Worm (Caenorhabditis elegans): ENCODE results near the gene gpx-3.

gpx-3 gene

DNA sequence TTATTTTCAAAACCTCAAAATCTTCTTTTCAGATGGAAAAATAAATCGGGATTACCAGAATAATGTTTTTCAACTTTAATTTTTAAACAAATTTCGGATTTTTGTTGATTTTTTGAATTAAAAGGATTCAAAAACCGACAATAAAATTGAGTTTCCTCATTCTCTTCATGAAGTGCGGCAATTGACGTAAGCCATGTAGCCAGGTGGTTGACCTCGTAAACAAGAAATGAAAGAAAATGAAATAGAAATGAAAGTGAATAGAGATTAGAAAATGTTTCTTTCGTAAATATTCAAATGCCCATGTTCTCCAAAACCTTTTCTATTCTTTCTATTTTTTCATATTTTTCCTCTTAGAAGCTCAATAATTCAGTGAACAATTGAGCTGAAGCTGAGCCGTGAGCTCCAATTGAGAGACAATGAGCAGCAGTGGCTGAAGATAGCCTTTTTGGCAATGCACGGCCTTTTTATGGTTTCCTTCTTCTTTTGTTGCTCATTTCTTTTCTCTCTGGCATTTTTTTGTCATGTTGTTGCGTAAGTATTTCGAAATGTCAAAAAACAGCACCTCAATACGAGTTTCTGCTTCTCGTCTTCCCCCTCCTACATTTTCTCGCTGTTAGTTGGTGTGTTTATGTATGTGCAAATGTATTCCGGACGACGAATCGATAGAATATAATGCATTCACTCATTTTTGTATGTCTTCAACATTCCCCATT is 37.9 kb upstream of the gpx-3 start:
- no peak for TF ChIP-seq egl-27 (tag; optimal IDR thresholded peaks at IDR 0.05)
- TF ChIP-seq nhr-6 (tag; optimal IDR thresholded peaks at IDR 0.05) = no peak
- TF ChIP-seq blmp-1 (tag; optimal IDR thresholded peaks at IDR 0.05; ENCODE audit: insufficient read depth) = peak; percentile 42
- no peak for TF ChIP-seq ZK546.5 (tag; optimal IDR thresholded peaks at IDR 0.05)
- no peak for TF ChIP-seq sma-9 (GFP tag; optimal IDR thresholded peaks at IDR 0.05)
- no peak for TF ChIP-seq sma-9 (tag; optimal IDR thresholded peaks at IDR 0.05)
- TF ChIP-seq ama-1 (optimal IDR thresholded peaks at IDR 0.05) = no peak
- TF ChIP-seq sma-3 (GFP tag; optimal IDR thresholded peaks at IDR 0.05) = no peak
- peak; percentile 22 for TF ChIP-seq Y55F3AM.14 (GFP tag; optimal IDR thresholded peaks at IDR 0.05)
- TF ChIP-seq aly-2 (tag; optimal IDR thresholded peaks at IDR 0.05) = no peak
- TF ChIP-seq nhr-77 (tag; optimal IDR thresholded peaks at IDR 0.05) = no peak
- peak; percentile 43 for TF ChIP-seq unc-55 (GFP tag; optimal IDR thresholded peaks at IDR 0.05)
- no peak for TF ChIP-seq R02D3.7 (tag; optimal IDR thresholded peaks at IDR 0.05)
- no peak for TF ChIP-seq mdl-1 (tag; optimal IDR thresholded peaks at IDR 0.05)
- TF ChIP-seq mbf-1 (tag; optimal IDR thresholded peaks at IDR 0.05) = no peak
- TF ChIP-seq fos-1 (tag; optimal IDR thresholded peaks at IDR 0.05) = no peak
- no peak for TF ChIP-seq crh-2 (tag; optimal IDR thresholded peaks at IDR 0.05)
- TF ChIP-seq elt-1 (tag; optimal IDR thresholded peaks at IDR 0.05) = no peak
- TF ChIP-seq nhr-129 (tag; optimal IDR thresholded peaks at IDR 0.05) = peak; percentile 16
- TF ChIP-seq nhr-25 (tag; optimal IDR thresholded peaks at IDR 0.05) = peak; percentile 57

DNA sequence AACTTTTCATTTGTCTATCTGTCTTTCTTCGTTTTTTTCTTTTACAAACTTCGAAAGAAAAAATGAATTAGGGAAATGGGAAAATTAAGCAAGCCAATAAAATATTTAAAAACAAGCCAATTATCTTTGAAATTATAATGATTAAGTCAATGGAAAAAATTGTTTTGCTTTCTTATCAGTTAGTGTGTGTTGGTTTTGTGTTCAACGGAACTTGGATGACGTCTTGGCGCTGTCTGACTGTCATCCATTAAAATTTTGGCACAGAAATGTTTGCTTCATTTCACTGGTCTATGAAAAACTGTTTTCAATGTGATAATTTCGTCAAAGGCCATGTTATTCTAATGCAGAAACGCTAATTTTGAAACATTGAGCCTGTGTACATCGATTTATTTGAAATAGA is 37.2 kb upstream of the gpx-3 start:
- TF ChIP-seq peb-1 (tag; optimal IDR thresholded peaks at IDR 0.05) (no peak), fos-1 (tag; optimal IDR thresholded peaks at IDR 0.05) (peak; percentile 72), sma-9 (GFP tag; optimal IDR thresholded peaks at IDR 0.05) (peak; percentile 21), sma-9 (tag; optimal IDR thresholded peaks at IDR 0.05) (no peak)

DNA sequence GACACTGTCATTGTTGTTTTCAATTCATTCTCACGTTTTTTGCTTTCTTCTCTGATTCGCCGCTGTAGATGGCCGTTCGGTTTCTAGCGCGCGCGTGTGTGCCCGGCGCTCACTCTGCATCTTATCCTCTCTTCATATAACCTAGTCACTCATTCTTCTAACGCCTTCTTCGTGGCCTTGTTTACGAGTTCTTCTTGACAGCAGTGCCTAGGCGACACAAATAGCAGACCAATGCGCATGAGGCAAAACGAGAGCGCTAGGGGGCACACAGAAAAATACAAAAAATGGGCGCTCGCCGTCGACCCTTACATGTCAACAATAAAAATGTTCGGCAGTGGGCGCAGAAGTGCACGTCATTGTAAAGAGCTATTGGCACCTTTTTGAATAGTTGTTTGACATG is 36.6 kb upstream of the gpx-3 start:
- TF ChIP-seq nhr-129 (tag; optimal IDR thresholded peaks at IDR 0.05) (peak; percentile 52), dmd-4 (tag; optimal IDR thresholded peaks at IDR 0.05) (no peak), unc-62 (GFP tag; optimal IDR thresholded peaks at IDR 0.05) (no peak), aly-2 (tag; optimal IDR thresholded peaks at IDR 0.05) (no peak), ztf-1 (GFP tag; conservative IDR thresholded peaks at IDR 0.05) (no peak), lin-39 (tag; optimal IDR thresholded peaks at IDR 0.05) (no peak), nhr-237 (tag; optimal IDR thresholded peaks at IDR 0.05) (no peak), C34F6.9 (tag; optimal IDR thresholded peaks at IDR 0.05) (peak; percentile 52), ceh-82 (tag; optimal IDR thresholded peaks at IDR 0.05) (no peak), alr-1 (tag; optimal IDR thresholded peaks at IDR 0.05) (no peak), ceh-16 (tag; optimal IDR thresholded peaks at IDR 0.05) (no peak), Y55F3AM.14 (GFP tag; optimal IDR thresholded peaks at IDR 0.05) (peak; percentile 29), mdl-1 (tag; optimal IDR thresholded peaks at IDR 0.05) (peak; percentile 67 to 77), peb-1 (tag; optimal IDR thresholded peaks at IDR 0.05) (no peak), lsy-2 (tag; optimal IDR thresholded peaks at IDR 0.05) (peak in 1 of 2 experiments; percentile 57), mab-5 (tag; optimal IDR thresholded peaks at IDR 0.05) (no peak), crh-2 (tag; optimal IDR thresholded peaks at IDR 0.05) (peak; percentile 35), nhr-6 (tag; optimal IDR thresholded peaks at IDR 0.05) (no peak), nhr-12 (tag; optimal IDR thresholded peaks at IDR 0.05) (no peak), ZK546.5 (tag; optimal IDR thresholded peaks at IDR 0.05) (no peak), sma-9 (GFP tag; optimal IDR thresholded peaks at IDR 0.05) (peak; percentile 35), sma-9 (tag; optimal IDR thresholded peaks at IDR 0.05) (peak; percentile 4), skn-1 (tag; optimal IDR thresholded peaks at IDR 0.05) (no peak), unc-39 (tag; optimal IDR thresholded peaks at IDR 0.05) (no peak), snpc-4 (tag; optimal IDR thresholded peaks at IDR 0.05) (no peak), zag-1 (tag; optimal IDR thresholded peaks at IDR 0.05) (peak; percentile 15), gmeb-1 (tag; optimal IDR thresholded peaks at IDR 0.05) (no peak), nhr-23 (tag; optimal IDR thresholded peaks at IDR 0.05) (no peak), nhr-21 (tag; optimal IDR thresholded peaks at IDR 0.05) (peak; percentile 64), sem-4 (tag; optimal IDR thresholded peaks at IDR 0.05) (peak; percentile 51), R02D3.7 (tag; optimal IDR thresholded peaks at IDR 0.05) (no peak), nhr-25 (tag; optimal IDR thresholded peaks at IDR 0.05) (peak; percentile 91), ama-1 (optimal IDR thresholded peaks at IDR 0.05) (no peak), nhr-11 (tag; optimal IDR thresholded peaks at IDR 0.05) (no peak), nhr-10 (tag; optimal IDR thresholded peaks at IDR 0.05) (no peak), unc-55 (GFP tag; optimal IDR thresholded peaks at IDR 0.05) (no peak), F13H6.1 (tag; optimal IDR thresholded peaks at IDR 0.05) (peak; percentile 79), lin-13 (GFP tag; optimal IDR thresholded peaks at IDR 0.05) (peak; percentile 19), elt-3 (tag; optimal IDR thresholded peaks at IDR 0.05) (no peak), elt-1 (tag; optimal IDR thresholded peaks at IDR 0.05) (no peak), lin-11 (tag; optimal IDR thresholded peaks at IDR 0.05) (peak; percentile 30), fos-1 (tag; optimal IDR thresholded peaks at IDR 0.05) (peak; percentile 48), blmp-1 (tag; optimal IDR thresholded peaks at IDR 0.05; ENCODE audit: insufficient read depth) (peak; percentile 67), sma-3 (GFP tag; optimal IDR thresholded peaks at IDR 0.05) (peak; percentile 77), egl-27 (tag; optimal IDR thresholded peaks at IDR 0.05) (peak; percentile 49), nhr-77 (tag; optimal IDR thresholded peaks at IDR 0.05) (no peak)
